Fruit fly (Drosophila melanogaster): ENCODE results near the gene Hpd.

- TF ChIP-seq achi (GFP tag; optimal IDR thresholded peaks at IDR 0.05) (no peak), Gug (GFP tag; IDR thresholded peaks at IDR 0.05) (no peak), ss (GFP tag; optimal IDR thresholded peaks at IDR 0.05) (no peak), salr (GFP tag; optimal IDR thresholded peaks at IDR 0.05) (no peak), CG3919 (GFP tag; optimal IDR thresholded peaks at IDR 0.05) (no peak), Blimp-1 (GFP tag; optimal IDR thresholded peaks at IDR 0.05) (no peak), CG3032 (tag; optimal IDR thresholded peaks at IDR 0.05) (no peak), dac (GFP tag; optimal IDR thresholded peaks at IDR 0.05) (no peak), CG9139 (GFP tag; optimal IDR thresholded peaks at IDR 0.05) (no peak), fkh (GFP tag; optimal IDR thresholded peaks at IDR 0.05) (no peak), fd85E (GFP tag; optimal IDR thresholded peaks at IDR 0.05) (no peak), CG6854 (GFP tag; optimal IDR thresholded peaks at IDR 0.05) (no peak), CG31627 (GFP tag; optimal IDR thresholded peaks at IDR 0.05) (no peak), OdsH (GFP tag; optimal IDR thresholded peaks at IDR 0.05) (no peak)
Measured at dm6 chr3L:20404515-20404914, 35.2 kb downstream of the Hpd start.

Measured in whole organism, prepupa.